Worm (Caenorhabditis elegans) whole organism, late embryonic: ENCODE measurements around the gene srw-16.
"Not testable (repeated sequence)": the region's sequence is repeated elsewhere in the genome, so short reads cannot be mapped to it uniquely, and the experiment has no call there.

ENCODE experiments used
- C08G9.2 ChIP-seq: sonication (generic microtip); optimal IDR thresholded peaks from 2 replicates; lab custom pipeline; 2016; ENCODE audit warnings: mild to moderate bottlenecking, missing genetic modification characterization, moderate library complexity, missing compliant biosample characterization
- K02D7.2 ChIP-seq: sonication (generic microtip); optimal IDR thresholded peaks from 2 replicates; lab custom pipeline; 2017; ENCODE audit warnings: mild to moderate bottlenecking, missing genetic modification characterization, missing compliant biosample characterization
- K09A11.1 ChIP-seq: sonication (generic microtip); optimal IDR thresholded peaks from 2 replicates; lab custom pipeline; 2017; ENCODE audit warnings: antibody characterized with exemption, mild to moderate bottlenecking, missing genetic modification characterization, missing compliant biosample characterization; ENCODE audit not compliant: insufficient read depth
- dmd-4 ChIP-seq: sonication (generic microtip); optimal IDR thresholded peaks from 2 replicates; lab custom pipeline; 2016; ENCODE audit warnings: borderline replicate concordance, missing genetic modification characterization, missing compliant biosample characterization
- elt-2 ChIP-seq: sonication (generic microtip); optimal IDR thresholded peaks from 2 replicates; lab custom pipeline; 2016; ENCODE audit warnings: missing genetic modification reagents, missing genetic modification characterization, missing compliant biosample characterization
- elt-4 ChIP-seq: sonication (generic microtip); optimal IDR thresholded peaks from 2 replicates; lab custom pipeline; 2016; ENCODE audit warnings: missing genetic modification characterization, missing compliant biosample characterization
- fkh-10 ChIP-seq: fragments of 150-350 bp; optimal IDR thresholded peaks from 2 replicates; lab custom pipeline; 2014; ENCODE audit warnings: missing biosample characterization, missing genetic modification reagents, missing genetic modification characterization
- hlh-6 ChIP-seq: sonication (generic microtip); optimal IDR thresholded peaks from 2 replicates; lab custom pipeline; 2016; ENCODE audit warnings: missing genotype, missing genetic modification characterization, missing compliant biosample characterization
- pat-9 ChIP-seq: fragments of 200-800 bp; sonication (Bioruptor generic); optimal IDR thresholded peaks from 2 replicates; lab custom pipeline; 2018; ENCODE audit warnings: mild to moderate bottlenecking, missing genetic modification characterization, moderate library complexity, missing compliant biosample characterization
- pros-1 ChIP-seq: fragments of 150-350 bp; optimal IDR thresholded peaks from 2 replicates; lab custom pipeline; 2014; ENCODE audit warnings: missing biosample characterization, missing genetic modification reagents, missing genetic modification characterization
- ref-2 ChIP-seq: sonication (generic microtip); optimal IDR thresholded peaks from 2 replicates; lab custom pipeline; 2016; ENCODE audit warnings: missing genetic modification characterization, missing compliant biosample characterization
- sox-2 ChIP-seq: fragments of 200-800 bp; sonication (Bioruptor generic); IDR thresholded peaks from 2 replicates; pipeline ENCODE4 v1.3.6; 2022; ENCODE audit warnings: missing genetic modification reagents, missing genetic modification characterization, missing compliant biosample characterization

- TF ChIP-seq elt-4 (tag; lab: Kevin White, UChicago); fkh-10 (GFP tag; lab: Kevin White, UChicago); K02D7.2 (tag; lab: Kevin White, UChicago); K09A11.1; pros-1 (tag; lab: Kevin White, UChicago); pat-9 (tag; lab: Kevin White, UChicago); elt-2 (tag; lab: Kevin White, UChicago); hlh-6 (tag; lab: Kevin White, UChicago); C08G9.2 (tag; lab: Kevin White, UChicago); sox-2 (GFP tag; lab: Robert Waterston, UW); ref-2 (tag; lab: Kevin White, UChicago); dmd-4 (tag; lab: Kevin White, UChicago): not testable (repeated sequence)
Observed at ce11 chrV:15250304-15250703, 24.4 kb downstream of the srw-16 start, which contains the start of gene srd-28.
